Worm (Caenorhabditis elegans) whole organism, L4/young adult: ENCODE measurements around the gene K05F1.14.

ENCODE experiments used
- W03F9.2 ChIP-seq: fragments of 150-350 bp; optimal IDR thresholded peaks from 2 replicates; lab custom pipeline; 2014; ENCODE audit warnings: missing biosample characterization, missing genetic modification characterization
- dao-5 ChIP-seq: sonication (generic microtip); optimal IDR thresholded peaks from 2 replicates; lab custom pipeline; 2016; ENCODE audit warnings: missing genotype, missing genetic modification characterization, moderate library complexity, missing compliant biosample characterization
- him-1 ChIP-seq: sonication (generic microtip); optimal IDR thresholded peaks from 2 replicates; lab custom pipeline; 2016; ENCODE audit warnings: missing genotype, missing genetic modification reagents, missing genetic modification characterization, missing compliant biosample characterization

The K05F1.14 gene

DNA sequence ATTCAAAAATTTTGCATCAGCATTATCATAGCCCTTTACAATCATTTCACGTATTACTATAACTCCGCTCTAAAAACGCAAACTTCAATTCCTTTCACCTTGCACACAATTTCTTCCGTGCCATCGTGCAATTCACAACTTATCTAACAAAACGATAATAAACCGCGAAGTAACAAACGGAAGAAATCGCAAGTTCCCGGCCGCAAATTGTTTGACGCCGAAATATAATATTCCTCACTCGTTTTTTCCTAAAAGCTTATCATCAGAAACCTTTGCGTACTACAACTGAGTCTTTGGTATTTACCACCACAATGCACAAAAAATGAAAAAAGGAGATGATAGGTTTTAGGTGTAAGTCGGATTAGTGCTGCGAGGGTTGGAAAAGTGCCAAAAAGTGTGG, 45.1 kb downstream of the K05F1.14 start:
- TF ChIP-seq W03F9.2 (tag; lab: Kevin White, UChicago) = no peak
- no peak for TF ChIP-seq him-1 (tag; lab: Kevin White, UChicago)
- no peak for TF ChIP-seq dao-5 (tag; lab: Kevin White, UChicago)

DNA sequence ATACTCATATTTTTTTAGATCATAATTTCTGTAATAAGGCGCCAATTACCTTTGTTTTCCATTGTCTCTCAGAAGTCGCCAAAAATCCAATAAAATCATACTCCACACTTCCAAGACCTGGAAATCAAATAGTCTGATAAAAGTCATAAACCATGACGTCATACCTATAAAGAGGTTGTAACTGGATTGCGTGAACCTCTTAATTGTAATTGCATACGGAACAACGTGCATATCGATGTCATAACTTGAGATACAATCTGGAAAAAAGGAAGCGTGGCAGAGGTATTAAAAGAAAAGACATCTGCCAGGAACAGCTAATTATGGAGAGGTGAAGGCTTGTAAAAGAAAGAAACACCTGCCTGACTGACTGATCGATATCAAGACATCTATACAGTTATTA, 47.3 kb downstream of the K05F1.14 start, which contains the start of gene F10C1.9:
Gene F10C1.9, minus strand, starts transcription at position 197 of the 400 bp plus-strand sequence.
- no peak for TF ChIP-seq W03F9.2 (tag; lab: Kevin White, UChicago)
- no peak for TF ChIP-seq dao-5 (tag; lab: Kevin White, UChicago)
- TF ChIP-seq him-1 (tag; lab: Kevin White, UChicago) = no peak

DNA sequence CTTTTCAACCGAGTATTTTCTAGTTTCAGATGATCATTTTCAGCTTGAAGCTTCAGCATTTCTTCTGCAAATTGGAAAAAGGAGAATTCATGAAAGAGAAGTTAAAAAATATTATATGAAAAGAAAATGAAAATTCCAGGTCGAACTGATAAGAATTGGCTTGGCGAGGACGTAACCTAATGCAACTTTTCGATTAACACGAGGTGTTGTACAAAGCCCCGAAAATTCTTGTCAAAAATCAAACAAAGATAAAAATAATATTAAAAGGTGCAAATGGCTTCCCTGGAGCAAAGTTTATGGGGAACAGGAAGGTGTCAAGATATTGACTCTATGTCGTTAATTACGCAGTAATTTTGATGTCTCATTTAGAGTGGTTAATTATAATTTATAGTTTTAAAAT, 48.0 kb downstream of the K05F1.14 start:
- TF ChIP-seq him-1 (tag; lab: Kevin White, UChicago) (no peak), dao-5 (tag; lab: Kevin White, UChicago) (no peak)

DNA sequence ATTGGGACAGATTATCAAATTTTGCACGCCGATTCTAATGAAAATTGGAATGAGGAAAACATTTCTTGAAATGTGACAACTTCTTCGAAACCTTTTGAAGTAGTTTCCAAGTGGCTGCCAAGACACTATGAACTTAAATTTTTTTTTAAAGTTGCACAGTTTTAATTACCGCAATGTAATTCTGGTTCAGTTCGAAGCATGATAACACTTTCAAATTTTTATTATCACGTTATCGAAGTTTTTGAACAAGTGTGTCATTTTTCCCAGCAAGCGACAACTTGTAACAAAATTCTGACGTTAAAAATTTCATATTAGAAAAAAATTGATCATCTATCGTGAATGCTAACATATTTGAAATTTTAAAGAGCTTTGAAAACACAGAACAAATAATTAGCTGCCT, 49.6 kb downstream of the K05F1.14 start:
- TF ChIP-seq him-1 (tag; lab: Kevin White, UChicago) (no peak), dao-5 (tag; lab: Kevin White, UChicago) (no peak), W03F9.2 (tag; lab: Kevin White, UChicago) (no peak)
